Fruit fly (Drosophila melanogaster): ENCODE data around the gene be.

DNA sequence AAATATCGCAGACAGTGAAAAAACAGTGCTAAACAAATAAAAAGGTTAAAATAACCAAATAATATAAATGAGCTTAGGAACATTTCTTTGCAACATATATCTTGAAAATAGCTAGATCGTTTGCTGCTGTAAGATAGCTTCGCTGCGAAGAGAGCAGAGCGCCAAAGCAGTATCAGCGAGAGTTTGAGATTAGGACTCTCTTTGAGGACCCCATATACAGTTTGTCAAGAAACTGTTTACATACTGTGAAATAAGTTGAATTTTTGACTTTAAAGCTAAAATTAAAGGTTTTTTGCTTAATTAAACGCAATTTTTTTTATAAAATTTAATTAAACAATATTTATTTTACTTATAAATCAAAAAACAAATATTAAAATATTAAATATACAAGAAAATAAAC lies 52.4 kb downstream of the be start:
- TF ChIP-seq Mio (GFP tag; optimal IDR thresholded peaks at IDR 0.05): no peak
- TF ChIP-seq Dfd (GFP tag; optimal IDR thresholded peaks at IDR 0.05): no peak
- no peak for TF ChIP-seq N (GFP tag; optimal IDR thresholded peaks at IDR 0.05)
- no peak for TF ChIP-seq Hr78 (GFP tag; optimal IDR thresholded peaks at IDR 0.05)
- TF ChIP-seq dmrt93B (GFP tag; optimal IDR thresholded peaks at IDR 0.05): no peak
- TF ChIP-seq h (GFP tag; optimal IDR thresholded peaks at IDR 0.05): no peak
- TF ChIP-seq ey (GFP tag; optimal IDR thresholded peaks at IDR 0.05): no peak
